Worm (Caenorhabditis elegans) whole organism, L1 larva: ENCODE data around the gene nhr-152.
"Not testable (repeated sequence)": the region's sequence is repeated elsewhere in the genome, so short reads cannot be mapped to it uniquely, and the experiment has no call there.

Experiments used
- C04F5.9 ChIP-seq: sonication (generic microtip); optimal IDR thresholded peaks from 2 replicates; lab custom pipeline; 2016; ENCODE audit warnings: missing genetic modification characterization, missing compliant biosample characterization
- C16A3.4 ChIP-seq: fragments of 150-350 bp; optimal IDR thresholded peaks from 2 replicates; lab custom pipeline; 2014; ENCODE audit warnings: missing biosample characterization, missing genetic modification characterization
- F16B12.6 ChIP-seq: fragments of 150-350 bp; optimal IDR thresholded peaks from 2 replicates; lab custom pipeline; 2014; ENCODE audit warnings: missing biosample characterization, missing genetic modification characterization
- ama-1 ChIP-seq: fragments of 150-350 bp; optimal IDR thresholded peaks from 2 replicates; lab custom pipeline; 2014
- ceh-63 ChIP-seq: fragments of 200-800 bp; sonication (Bioruptor generic); optimal IDR thresholded peaks from 2 replicates; lab custom pipeline; 2018; ENCODE audit warnings: mild to moderate bottlenecking, missing genetic modification characterization, missing compliant biosample characterization
- ceh-8 ChIP-seq: fragments of 200-800 bp; sonication (Bioruptor generic); optimal IDR thresholded peaks from 2 replicates; lab custom pipeline; 2018; ENCODE audit warnings: mild to moderate bottlenecking, missing genetic modification characterization, moderate library complexity, missing compliant biosample characterization
- ceh-88 ChIP-seq: fragments of 200-800 bp; sonication (Bioruptor generic); IDR thresholded peaks from 2 replicates; pipeline ENCODE4 v1.3.6; 2022; ENCODE audit warnings: missing genetic modification characterization, missing compliant biosample characterization
- ces-1 ChIP-seq: fragments of 150-350 bp; optimal IDR thresholded peaks from 2 replicates; lab custom pipeline; 2014; ENCODE audit warnings: missing biosample characterization, missing genetic modification reagents, missing genetic modification characterization
- efl-3 ChIP-seq: fragments of 200-800 bp; sonication (Bioruptor generic); optimal IDR thresholded peaks from 2 replicates; lab custom pipeline; 2018; ENCODE audit warnings: mild to moderate bottlenecking, missing genetic modification characterization, missing compliant biosample characterization
- egl-27 ChIP-seq, 2 experiments: fragments of 150-350 bp in 1 of 2; sonication (generic microtip); optimal IDR thresholded peaks; 3 replicates each; lab custom pipeline; 2017 to 2018; ENCODE audit warnings: missing biosample characterization in 2 of 2, missing genetic modification characterization in 2 of 2, missing genetic modification reagents in 2 of 2
- elt-3 ChIP-seq, 6 experiments: fragments of 150-350 bp in 1 of 6; sonication (generic microtip); optimal IDR thresholded peaks; 2 replicates each; lab custom pipeline; 2017 to 2018; ENCODE audit warnings: missing biosample characterization in 6 of 6, missing genetic modification characterization in 6 of 6, inconsistent platforms in 1 of 6
- fos-1 ChIP-seq: fragments of 150-350 bp; optimal IDR thresholded peaks from 2 replicates; lab custom pipeline; 2014; ENCODE audit warnings: missing biosample characterization, missing genetic modification characterization
- grh-1 ChIP-seq: fragments of 200-800 bp; sonication (Bioruptor generic); IDR thresholded peaks from 2 replicates; pipeline ENCODE4 v1.3.6; 2022; ENCODE audit warnings: missing genetic modification reagents, missing genetic modification characterization, missing compliant biosample characterization
- hlh-17 ChIP-seq: fragments of 200-800 bp; sonication (Bioruptor generic); optimal IDR thresholded peaks from 2 replicates; lab custom pipeline; 2018; ENCODE audit warnings: missing genetic modification characterization, mild to moderate bottlenecking, missing compliant biosample characterization, moderate library complexity, borderline replicate concordance
- hpl-2 ChIP-seq: fragments of 150-350 bp; optimal IDR thresholded peaks from 2 replicates; lab custom pipeline; 2014; ENCODE audit warnings: missing biosample characterization, missing genetic modification reagents, missing genetic modification characterization
- irx-1 ChIP-seq: sonication (generic microtip); optimal IDR thresholded peaks from 2 replicates; lab custom pipeline; 2016; ENCODE audit warnings: missing genetic modification characterization, missing compliant biosample characterization
- lin-13 ChIP-seq: fragments of 150-350 bp; optimal IDR thresholded peaks from 2 replicates; lab custom pipeline; 2014; ENCODE audit warnings: missing biosample characterization, missing genetic modification reagents, missing genetic modification characterization
- lin-15B ChIP-seq: fragments of 150-350 bp; sonication (generic microtip); optimal IDR thresholded peaks from 3 replicates; lab custom pipeline; 2014; ENCODE audit warnings: missing biosample characterization, missing genetic modification characterization
- lin-35 ChIP-seq, 2 experiments: fragments of 150-350 bp; optimal IDR thresholded peaks; 2 replicates each; lab custom pipeline; 2014; ENCODE audit warnings: missing biosample characterization in 2 of 2, missing genetic modification characterization in 2 of 2, missing genetic modification reagents in 2 of 2
- mdl-1 ChIP-seq, 2 experiments: fragments of 150-350 bp; optimal IDR thresholded peaks; 2 replicates each; lab custom pipeline; 2014 to 2017; ENCODE audit warnings: missing biosample characterization in 2 of 2, missing genetic modification characterization in 2 of 2, inconsistent platforms in 1 of 2
- mef-2 ChIP-seq: fragments of 150-350 bp; optimal IDR thresholded peaks from 2 replicates; lab custom pipeline; 2014; ENCODE audit warnings: missing biosample characterization, missing genetic modification characterization
- nhr-11 ChIP-seq: fragments of 150-350 bp; optimal IDR thresholded peaks from 2 replicates; lab custom pipeline; 2014; ENCODE audit warnings: missing biosample characterization, missing genetic modification characterization
- nhr-12 ChIP-seq: sonication (generic microtip); optimal IDR thresholded peaks from 2 replicates; lab custom pipeline; 2017; ENCODE audit warnings: missing biosample characterization, missing genetic modification characterization
- nhr-47 ChIP-seq: sonication (generic microtip); optimal IDR thresholded peaks from 2 replicates; lab custom pipeline; 2016; ENCODE audit warnings: mild to moderate bottlenecking, missing genetic modification characterization, moderate library complexity, missing compliant biosample characterization
- nhr-71 ChIP-seq: sonication (generic microtip); optimal IDR thresholded peaks from 2 replicates; lab custom pipeline; 2016; ENCODE audit warnings: mild to moderate bottlenecking, missing genetic modification characterization, moderate library complexity, missing compliant biosample characterization
- nhr-76 ChIP-seq: sonication (generic microtip); optimal IDR thresholded peaks from 2 replicates; lab custom pipeline; 2017; ENCODE audit warnings: missing biosample characterization, missing genetic modification characterization
- nhr-85 ChIP-seq: sonication (generic microtip); peaks from one replicate; lab custom pipeline; 2016; ENCODE audit warnings: missing genetic modification characterization, inconsistent platforms, missing compliant biosample characterization
- rnt-1 ChIP-seq: sonication (generic microtip); optimal IDR thresholded peaks from 2 replicates; lab custom pipeline; 2016; ENCODE audit warnings: mild to moderate bottlenecking, missing genetic modification characterization, moderate library complexity, missing compliant biosample characterization
- skn-1 ChIP-seq: fragments of 150-350 bp; optimal IDR thresholded peaks from 2 replicates; lab custom pipeline; 2014; ENCODE audit warnings: missing biosample characterization, missing genetic modification characterization
- snpc-4 ChIP-seq: fragments of 150-350 bp; optimal IDR thresholded peaks from 2 replicates; lab custom pipeline; 2014; ENCODE audit warnings: missing biosample characterization, missing genetic modification characterization
- snu-23 ChIP-seq: sonication (generic microtip); optimal IDR thresholded peaks from 2 replicates; lab custom pipeline; 2016; ENCODE audit warnings: missing genetic modification characterization, missing compliant biosample characterization
- sox-4 ChIP-seq: sonication (generic microtip); optimal IDR thresholded peaks from 2 replicates; lab custom pipeline; 2016; ENCODE audit warnings: missing genetic modification characterization, missing compliant biosample characterization
- sptf-1 ChIP-seq: fragments of 150-350 bp; optimal IDR thresholded peaks from 2 replicates; lab custom pipeline; 2014; ENCODE audit warnings: missing biosample characterization, missing genetic modification characterization
- unc-130 ChIP-seq: fragments of 150-350 bp; optimal IDR thresholded peaks from 2 replicates; lab custom pipeline; 2017; ENCODE audit warnings: missing biosample characterization, missing genetic modification characterization, inconsistent platforms
- unc-62 ChIP-seq: fragments of 150-350 bp; optimal IDR thresholded peaks from 2 replicates; lab custom pipeline; 2014; ENCODE audit warnings: missing biosample characterization, missing genetic modification reagents, missing genetic modification characterization
- unc-86 ChIP-seq: sonication (generic microtip); optimal IDR thresholded peaks from 2 replicates; lab custom pipeline; 2016; ENCODE audit warnings: missing genetic modification characterization, missing compliant biosample characterization
- zag-1 ChIP-seq: fragments of 150-350 bp; optimal IDR thresholded peaks from 2 replicates; lab custom pipeline; 2014; ENCODE audit warnings: missing biosample characterization, missing genetic modification characterization
- zip-4 ChIP-seq: fragments of 200-800 bp; sonication (Bioruptor generic); optimal IDR thresholded peaks from 2 replicates; lab custom pipeline; 2018; ENCODE audit warnings: mild to moderate bottlenecking, missing genetic modification characterization, moderate library complexity, missing compliant biosample characterization
- ztf-11 ChIP-seq, 2 experiments: sonication (generic microtip); optimal IDR thresholded peaks; 2 replicates each; lab custom pipeline; 2016 to 2017; ENCODE audit warnings: missing genetic modification characterization in 2 of 2, missing biosample characterization in 1 of 2, missing compliant biosample characterization in 1 of 2

The nhr-152 gene

DNA sequence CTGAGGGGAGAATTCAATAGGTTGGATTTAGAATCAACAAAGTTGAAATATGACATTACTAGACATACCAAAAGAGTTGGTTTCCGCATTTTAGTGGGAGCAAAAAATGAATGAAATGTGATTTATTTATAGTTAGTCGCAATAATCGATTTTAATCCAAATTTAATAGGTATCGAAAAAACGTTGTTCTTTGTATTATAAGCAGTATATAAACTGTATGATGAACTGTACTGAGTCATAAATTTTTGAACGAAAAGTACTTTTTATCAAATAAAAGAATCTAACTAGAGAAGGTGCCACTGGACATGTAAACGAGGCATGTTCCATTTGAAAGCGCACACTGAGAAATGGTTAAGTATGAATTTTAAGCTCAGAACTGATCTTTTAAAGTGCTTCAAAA, 3.7 kb downstream of the nhr-152 start, which contains the start of gene C12D5.9:
C12D5.9 (minus strand) TSS at position 101 of the 400 bp plus-strand sequence.
- TF ChIP-seq nhr-12 (tag; lab: Kevin White, UChicago), result no peak
- no peak for TF ChIP-seq elt-3 (tag; optimal IDR thresholded peaks at IDR 0.05; lab: Kevin White, UChicago)
- no peak for TF ChIP-seq zip-4 (GFP tag; lab: Kevin White, UChicago)
- TF ChIP-seq nhr-85 (tag; lab: Kevin White, UChicago), result no peak
- no peak for TF ChIP-seq nhr-71 (tag; lab: Kevin White, UChicago)
- no peak for TF ChIP-seq skn-1 (tag; lab: Kevin White, UChicago)
- no peak for TF ChIP-seq snu-23 (GFP tag; lab: Kevin White, UChicago)
- TF ChIP-seq hlh-17, result no peak
- TF ChIP-seq fos-1 (tag; lab: Kevin White, UChicago), result no peak
- no peak for TF ChIP-seq lin-15B (tag; lab: Kevin White, UChicago)
- TF ChIP-seq unc-130, result no peak
- no peak for TF ChIP-seq nhr-47
- no peak for TF ChIP-seq egl-27 (tag; optimal IDR thresholded peaks at IDR 0.05; lab: Kevin White, UChicago)
- no peak for TF ChIP-seq sox-4 (tag; lab: Kevin White, UChicago)
- no peak for TF ChIP-seq zag-1 (tag; lab: Kevin White, UChicago)
- TF ChIP-seq F16B12.6 (tag; lab: Kevin White, UChicago), result no peak
- TF ChIP-seq nhr-76 (tag; lab: Kevin White, UChicago), result no peak
- no peak for TF ChIP-seq ceh-8 (GFP tag; lab: Kevin White, UChicago)
- no peak for TF ChIP-seq nhr-11 (tag; lab: Kevin White, UChicago)

DNA sequence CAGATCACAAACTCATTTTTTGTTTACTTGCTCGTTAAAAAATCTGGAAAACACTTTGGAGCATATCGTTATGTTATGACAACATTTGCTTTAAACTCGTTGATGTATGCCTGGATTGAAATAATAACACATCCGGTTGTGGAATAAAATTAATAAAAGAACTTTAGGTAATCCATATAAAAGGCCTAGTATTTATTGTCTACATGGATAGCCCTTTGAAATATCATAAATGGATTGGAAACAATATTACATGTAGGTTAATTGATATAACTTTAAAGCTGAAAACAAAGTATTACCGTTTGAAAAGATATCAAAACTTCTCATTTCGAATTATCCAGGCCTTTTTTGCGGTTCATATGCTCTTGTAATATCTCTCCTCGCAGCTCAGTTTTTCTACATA, 4.5 kb downstream of the nhr-152 start:
- TF ChIP-seq efl-3 (GFP tag; lab: Kevin White, UChicago), result no peak

ce11 chrV:7693394-7693793, 7.2 kb downstream of the nhr-152 start, which contains the start of gene C12D5.10:
TSS of gene C12D5.10 (minus strand) at chrV:7693494.
- TF ChIP-seq C16A3.4 (no peak), skn-1 (tag; lab: Kevin White, UChicago) (no peak), ama-1 (lab: Kevin White, UChicago) (no peak), ceh-63 (GFP tag; lab: Kevin White, UChicago) (no peak), mdl-1 (tag; optimal IDR thresholded peaks at IDR 0.05; lab: Kevin White, UChicago) (no peak), zip-4 (GFP tag; lab: Kevin White, UChicago) (no peak), zag-1 (tag; lab: Kevin White, UChicago) (no peak), unc-62 (GFP tag; lab: Kevin White, UChicago) (no peak), rnt-1 (tag; lab: Kevin White, UChicago) (no peak)

- no peak for TF ChIP-seq grh-1 (GFP tag; lab: Robert Waterston, UW)
- TF ChIP-seq unc-62 (GFP tag; lab: Kevin White, UChicago), result no peak
- TF ChIP-seq unc-86 (tag; lab: Kevin White, UChicago), result no peak
- no peak for TF ChIP-seq ztf-11 (tag; optimal IDR thresholded peaks at IDR 0.05; lab: Kevin White, UChicago)
- no peak for TF ChIP-seq C16A3.4
Observed at ce11 chrV:7696842-7697241, 10.7 kb downstream of the nhr-152 start, which contains the start of gene ZK105.3. TSS of gene ZK105.3 (plus strand) at chrV:7697142.

DNA sequence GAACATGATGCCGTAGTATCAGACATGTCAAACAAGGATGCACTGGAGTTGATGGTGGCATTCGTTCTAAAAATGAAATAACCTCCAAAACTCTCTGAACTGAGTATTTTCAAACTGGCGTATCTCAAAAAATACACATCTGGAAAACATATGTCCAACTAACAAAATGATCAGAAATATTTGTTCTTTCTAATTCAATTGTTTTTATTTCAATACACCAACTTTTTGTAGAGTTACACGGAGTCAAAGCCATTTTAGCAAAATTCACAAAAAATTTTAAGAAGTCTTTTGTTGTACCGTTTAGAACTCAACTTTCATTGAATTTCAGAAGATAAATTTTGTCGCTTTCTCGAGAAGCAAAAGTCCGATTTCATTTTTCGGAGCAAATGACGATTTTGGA, 17.4 kb downstream of the nhr-152 start, which contains the start of gene srsx-40:
srsx-40 (minus strand) TSS at position 101 of the 400 bp plus-strand sequence.
- not testable (repeated sequence) for TF ChIP-seq mef-2 (tag; lab: Kevin White, UChicago); ces-1 (GFP tag; lab: Kevin White, UChicago); C04F5.9 (tag; lab: Kevin White, UChicago)
- TF ChIP-seq, all 84 proteins: peak for 0; not testable (repeated sequence) for 84

DNA sequence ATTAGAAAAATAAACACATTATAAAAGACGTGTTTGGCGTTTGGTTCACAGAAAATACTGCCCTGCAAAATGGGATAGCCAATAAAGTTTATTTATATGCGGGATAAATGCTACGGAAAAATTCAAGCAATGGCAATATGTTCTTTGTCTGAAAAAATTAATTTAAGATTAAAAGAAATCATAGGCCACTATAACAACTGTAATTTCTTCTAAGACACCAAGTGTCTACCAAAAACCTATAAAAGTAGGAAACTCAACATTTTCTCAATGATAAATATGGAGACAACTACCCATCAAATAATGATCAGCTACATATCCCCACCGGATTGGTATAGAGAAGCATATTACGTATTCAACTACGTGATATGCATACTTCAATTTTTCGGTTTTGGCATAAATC, 19.2 kb downstream of the nhr-152 start, which contains the start of gene srw-3:
srw-3 (plus strand) TSS at position 301 of the 400 bp plus-strand sequence.
- TF ChIP-seq skn-1 (tag; lab: Kevin White, UChicago) (no peak), lin-15B (tag; lab: Kevin White, UChicago) (no peak), ces-1 (GFP tag; lab: Kevin White, UChicago) (no peak), lin-13 (no peak), C04F5.9 (tag; lab: Kevin White, UChicago) (no peak), unc-130 (no peak), ceh-63 (GFP tag; lab: Kevin White, UChicago) (no peak), hpl-2 (GFP tag; lab: Kevin White, UChicago) (no peak), mdl-1 (tag; optimal IDR thresholded peaks at IDR 0.05; lab: Kevin White, UChicago) (no peak), snpc-4 (tag; lab: Kevin White, UChicago) (no peak), lin-35 (GFP tag; optimal IDR thresholded peaks at IDR 0.05; lab: Kevin White, UChicago) (no peak), sptf-1 (tag; lab: Kevin White, UChicago) (no peak), ceh-88 (GFP tag; lab: Robert Waterston, UW) (no peak), hlh-17 (no peak), fos-1 (tag; lab: Kevin White, UChicago) (no peak), irx-1 (tag; lab: Kevin White, UChicago) (no peak)
